Fruit fly (Drosophila melanogaster) whole organism, embryonic: ENCODE measurements around the gene Rpn9.

Experiments used
- Atf3 ChIP-seq: fragments of 200-800 bp; sonication (Bioruptor generic); optimal IDR thresholded peaks from 3 replicates; lab custom pipeline; 2016; ENCODE audit warnings: missing biosample characterization, missing genetic modification characterization
- B-H1 ChIP-seq: fragments of 200-800 bp; sonication (Bioruptor generic); IDR thresholded peaks from 3 replicates; pipeline ENCODE4 v1.3.6; 2022; ENCODE audit warnings: missing biosample characterization, missing genetic modification characterization
- B-H2 ChIP-seq: fragments of 200-800 bp; sonication (Bioruptor generic); optimal IDR thresholded peaks from 2 replicates; lab custom pipeline; 2018; ENCODE audit warnings: missing biosample characterization, mild to moderate bottlenecking, missing genetic modification characterization
- Bdp1 ChIP-seq: fragments of 200-800 bp; sonication (Bioruptor generic); optimal IDR thresholded peaks from 3 replicates; lab custom pipeline; 2016; ENCODE audit warnings: missing biosample characterization, missing genetic modification characterization
- CG10147 ChIP-seq: fragments of 200-800 bp; sonication (Bioruptor generic); optimal IDR thresholded peaks from 2 replicates; lab custom pipeline; 2019; ENCODE audit warnings: missing biosample characterization, mild to moderate bottlenecking, missing genetic modification characterization, moderate library complexity
- CG10979 ChIP-seq: fragments of 200-800 bp; sonication (Bioruptor generic); optimal IDR thresholded peaks from 2 replicates; lab custom pipeline; 2018; ENCODE audit warnings: missing biosample characterization, mild to moderate bottlenecking, missing genetic modification characterization, moderate library complexity
- CG11398 ChIP-seq: fragments of 200-800 bp; sonication (Bioruptor generic); optimal IDR thresholded peaks from 2 replicates; lab custom pipeline; 2016; ENCODE audit warnings: missing biosample characterization, missing genetic modification characterization
- CG12071 ChIP-seq: fragments of 200-800 bp; sonication (Bioruptor generic); optimal IDR thresholded peaks from 3 replicates; lab custom pipeline; 2018; ENCODE audit warnings: missing biosample characterization, mild to moderate bottlenecking, missing genetic modification characterization
- CG12236 ChIP-seq: fragments of 200-800 bp; sonication (Bioruptor generic); optimal IDR thresholded peaks from 2 replicates; lab custom pipeline; 2016; ENCODE audit warnings: missing biosample characterization, missing genetic modification characterization
- CG12744 ChIP-seq: fragments of 200-800 bp; sonication (Bioruptor generic); optimal IDR thresholded peaks from 2 replicates; lab custom pipeline; 2016; ENCODE audit warnings: missing biosample characterization, missing genetic modification characterization
- CG14014 ChIP-seq: fragments of 200-800 bp; sonication (Bioruptor generic); IDR thresholded peaks from 2 replicates; pipeline ENCODE4 v1.3.6; 2022; ENCODE audit warnings: missing biosample characterization, missing genetic modification characterization
- CG18764 ChIP-seq: fragments of 200-800 bp; sonication (Bioruptor generic); optimal IDR thresholded peaks from 3 replicates; lab custom pipeline; 2016; ENCODE audit warnings: missing biosample characterization, missing genetic modification characterization
- CG2678 ChIP-seq: fragments of 200-800 bp; sonication (Bioruptor generic); optimal IDR thresholded peaks from 3 replicates; lab custom pipeline; 2019; ENCODE audit warnings: missing biosample characterization, mild to moderate bottlenecking, missing genetic modification characterization, moderate library complexity
- CG31388 ChIP-seq: fragments of 200-800 bp; sonication (Bioruptor generic); optimal IDR thresholded peaks from 2 replicates; lab custom pipeline; 2016; ENCODE audit warnings: missing biosample characterization, missing genetic modification characterization
- CG31441 ChIP-seq: fragments of 200-800 bp; sonication (Bioruptor generic); IDR thresholded peaks from 2 replicates; pipeline ENCODE4 v1.3.6; 2022; ENCODE audit warnings: missing biosample characterization, missing genetic modification characterization
- CG4328 ChIP-seq: fragments of 200-800 bp; sonication (Bioruptor generic); optimal IDR thresholded peaks from 3 replicates; lab custom pipeline; 2017; ENCODE audit warnings: missing biosample characterization, missing genetic modification reagents, missing genetic modification characterization
- CG4360 ChIP-seq: fragments of 200-800 bp; sonication (Bioruptor generic); IDR thresholded peaks from 2 replicates; pipeline ENCODE4 v1.3.6; 2022; ENCODE audit warnings: missing biosample characterization, missing genetic modification characterization
- CG43689 ChIP-seq: fragments of 200-800 bp; sonication (Bioruptor generic); IDR thresholded peaks from 2 replicates; pipeline ENCODE4 v1.3.6; 2022; ENCODE audit warnings: missing biosample characterization, missing genetic modification characterization
- CG7963 ChIP-seq: fragments of 200-800 bp; sonication (Bioruptor generic); IDR thresholded peaks from 3 replicates; pipeline ENCODE4 v1.3.6; 2022; ENCODE audit warnings: missing biosample characterization, missing genetic modification characterization; ENCODE audit not compliant: partially characterized antibody
- CG9876 ChIP-seq: fragments of 200-800 bp; sonication (Bioruptor generic); optimal IDR thresholded peaks from 2 replicates; lab custom pipeline; 2016; ENCODE audit warnings: missing biosample characterization, missing genetic modification characterization
- CTCF ChIP-seq: fragments of 200-800 bp; sonication (Bioruptor generic); optimal IDR thresholded peaks from 2 replicates; lab custom pipeline; 2017; ENCODE audit warnings: missing biosample characterization, mild to moderate bottlenecking, missing genetic modification characterization, moderate library complexity
- D ChIP-seq, 2 experiments: fragments of 200-800 bp in 1 of 2; fragments of >200 bp in 1 of 2; sonication (Bioruptor generic) in 1 of 2; optimal IDR thresholded peaks; 2 replicates in 1 of 2; 3 replicates in 1 of 2; lab custom pipeline; 2017; ENCODE audit warnings: mild to moderate bottlenecking in 1 of 2, missing biosample characterization in 1 of 2, missing genetic modification characterization in 1 of 2, missing genetic modification reagents in 1 of 2
- E2f2 ChIP-seq: fragments of 200-800 bp; sonication (Bioruptor generic); IDR thresholded peaks from 2 replicates; pipeline ENCODE4 v1.3.6; 2022; ENCODE audit warnings: missing biosample characterization, missing genetic modification characterization
- HHEX ChIP-seq: fragments of 200-800 bp; sonication (Bioruptor generic); optimal IDR thresholded peaks from 3 replicates; lab custom pipeline; 2017; ENCODE audit warnings: missing biosample characterization, mild to moderate bottlenecking, missing genetic modification characterization, missing genetic modification reagents
- Hmx ChIP-seq: fragments of 200-800 bp; sonication (Bioruptor generic); optimal IDR thresholded peaks from 2 replicates; lab custom pipeline; 2016; ENCODE audit warnings: missing biosample characterization, missing genetic modification characterization
- Hr3 ChIP-seq: fragments of 200-800 bp; sonication (Bioruptor generic); optimal IDR thresholded peaks from 3 replicates; lab custom pipeline; 2016; ENCODE audit warnings: missing biosample characterization, missing genetic modification characterization
- Med ChIP-seq: fragments of 200-800 bp; sonication (Bioruptor generic); peaks from one replicate; lab custom pipeline; 2016; ENCODE audit warnings: missing biosample characterization, missing genetic modification characterization, mild to moderate bottlenecking, inconsistent platforms, moderate library complexity
- NK7.1 ChIP-seq: fragments of 200-800 bp; sonication (Bioruptor generic); optimal IDR thresholded peaks from 3 replicates; lab custom pipeline; 2016; ENCODE audit warnings: missing biosample characterization, missing genetic modification characterization
- Opbp ChIP-seq: fragments of 200-800 bp; sonication (Bioruptor generic); IDR thresholded peaks from 3 replicates; pipeline ENCODE4 v1.3.6; 2022; ENCODE audit warnings: missing biosample characterization, missing genetic modification characterization; ENCODE audit not compliant: partially characterized antibody
- Optix ChIP-seq: fragments of 200-800 bp; sonication (Bioruptor generic); IDR thresholded peaks from 3 replicates; pipeline ENCODE4 v1.3.6; 2022; ENCODE audit warnings: missing biosample characterization, missing genetic modification characterization
- Rfx ChIP-seq: fragments of 200-800 bp; sonication (Bioruptor generic); IDR thresholded peaks from 2 replicates; pipeline ENCODE4 v1.3.6; 2022; ENCODE audit warnings: missing biosample characterization, missing genetic modification characterization
- Sry-β ChIP-seq: fragments of 200-800 bp; sonication (Bioruptor generic); optimal IDR thresholded peaks from 2 replicates; lab custom pipeline; 2018; ENCODE audit warnings: missing biosample characterization, mild to moderate bottlenecking, missing genetic modification characterization, moderate library complexity
- Xbp1 ChIP-seq: fragments of 200-800 bp; sonication (Bioruptor generic); optimal IDR thresholded peaks from 3 replicates; lab custom pipeline; 2016; ENCODE audit warnings: missing biosample characterization, mild to moderate bottlenecking, missing genetic modification characterization
- abd-A ChIP-seq: fragments of 200-800 bp; sonication (Bioruptor generic); optimal IDR thresholded peaks from 3 replicates; lab custom pipeline; 2019; ENCODE audit warnings: missing biosample characterization, mild to moderate bottlenecking, missing genetic modification characterization, moderate library complexity
- ac ChIP-seq: fragments of 200-800 bp; sonication (Bioruptor generic); optimal IDR thresholded peaks from 3 replicates; lab custom pipeline; 2017; ENCODE audit warnings: missing biosample characterization, mild to moderate bottlenecking, missing genetic modification characterization
- chm ChIP-seq: fragments of 200-800 bp; sonication (Bioruptor generic); IDR thresholded peaks from 2 replicates; pipeline ENCODE4 v1.3.6; 2022; ENCODE audit warnings: missing biosample characterization, missing genetic modification characterization
- dan ChIP-seq: fragments of 200-800 bp; sonication (Bioruptor generic); IDR thresholded peaks from 2 replicates; pipeline ENCODE4 v1.3.6; 2022; ENCODE audit warnings: missing biosample characterization, missing genetic modification characterization
- dmrt99B ChIP-seq: fragments of 200-800 bp; sonication (Bioruptor generic); optimal IDR thresholded peaks from 2 replicates; lab custom pipeline; 2018; ENCODE audit warnings: missing biosample characterization, mild to moderate bottlenecking, missing genetic modification characterization, moderate library complexity
- en ChIP-seq: fragments of 200-800 bp; sonication (Bioruptor generic); optimal IDR thresholded peaks from 2 replicates; lab custom pipeline; 2016; ENCODE audit warnings: missing biosample characterization, missing genetic modification characterization
- ham ChIP-seq: fragments of 200-800 bp; sonication (Bioruptor generic); IDR thresholded peaks from 2 replicates; pipeline ENCODE4 v1.3.6; 2022; ENCODE audit warnings: missing biosample characterization, missing genetic modification characterization
- hb ChIP-seq: fragments of 200-800 bp; sonication (Bioruptor generic); IDR thresholded peaks from 3 replicates; pipeline ENCODE4 v1.3.6; 2022; ENCODE audit warnings: missing biosample characterization, missing genetic modification characterization; ENCODE audit not compliant: partially characterized antibody
- ind ChIP-seq: fragments of 200-800 bp; sonication (Bioruptor generic); optimal IDR thresholded peaks from 3 replicates; lab custom pipeline; 2016; ENCODE audit warnings: missing biosample characterization, missing genetic modification characterization
- kay ChIP-seq: fragments of 200-800 bp; sonication (Bioruptor generic); optimal IDR thresholded peaks from 2 replicates; lab custom pipeline; 2016; ENCODE audit warnings: missing biosample characterization, missing genetic modification characterization
- lilli ChIP-seq: fragments of 200-800 bp; sonication (Bioruptor generic); optimal IDR thresholded peaks from 3 replicates; lab custom pipeline; 2016; ENCODE audit warnings: missing biosample characterization, missing genetic modification characterization
- nau ChIP-seq: fragments of 200-800 bp; sonication (Bioruptor generic); optimal IDR thresholded peaks from 3 replicates; lab custom pipeline; 2017; ENCODE audit warnings: missing biosample characterization, mild to moderate bottlenecking, missing genetic modification characterization, missing genetic modification reagents
- p53 ChIP-seq: fragments of 200-800 bp; sonication (Bioruptor generic); optimal IDR thresholded peaks from 2 replicates; lab custom pipeline; 2016; ENCODE audit warnings: missing biosample characterization, missing genetic modification characterization
- prd ChIP-seq, 3 experiments: fragments of >200 bp in 2 of 3; fragments of 200-800 bp in 1 of 3; sonication (Bioruptor generic) in 1 of 3; optimal IDR thresholded peaks in 2 of 3; IDR thresholded peaks in 1 of 3; 2 replicates in 2 of 3; 3 replicates in 1 of 3; pipeline versions ENCODE4 v1.3.6 to Lab custom; 2017 to 2022; ENCODE audit warnings: missing biosample characterization in 1 of 3, missing genetic modification characterization in 1 of 3
- repo ChIP-seq: fragments of 200-800 bp; sonication (Bioruptor generic); optimal IDR thresholded peaks from 2 replicates; lab custom pipeline; 2016; ENCODE audit warnings: missing biosample characterization, missing genetic modification characterization
- slou ChIP-seq: fragments of 200-800 bp; sonication (Bioruptor generic); optimal IDR thresholded peaks from 3 replicates; lab custom pipeline; 2016; ENCODE audit warnings: missing biosample characterization, missing genetic modification characterization
- sob ChIP-seq: fragments of 200-800 bp; sonication (Bioruptor generic); IDR thresholded peaks from 2 replicates; pipeline ENCODE4 v1.3.6; 2022; ENCODE audit warnings: missing biosample characterization, missing genetic modification characterization
- tgo ChIP-seq: fragments of 200-800 bp; sonication (Bioruptor generic); IDR thresholded peaks from 3 replicates; pipeline ENCODE4 v1.3.6; 2022; ENCODE audit warnings: missing biosample characterization, missing genetic modification characterization

Rpn9 gene

dm6 chr3R:23781466-23781935, 48.2 kb upstream of the Rpn9 start, which contains the start of the genes Nup98-96 and mbc (continued):
- TF ChIP-seq E2f2 (GFP tag; lab: Robert Waterston, UW) (peak; percentile 63), CG11398 (GFP tag; lab: Kevin White, UChicago) (peak; percentile 69), chm (GFP tag; lab: Robert Waterston, UW) (peak; percentile 86), p53 (GFP tag; lab: Kevin White, UChicago) (peak; percentile 91), CG14014 (GFP tag; lab: Robert Waterston, UW) (peak; percentile 86), CG12236 (GFP tag; lab: Kevin White, UChicago) (peak; percentile 84), CG12744 (GFP tag; lab: Kevin White, UChicago) (peak; percentile 76), B-H2 (GFP tag; lab: Kevin White, UChicago) (peak; percentile 54), CG31388 (GFP tag; lab: Kevin White, UChicago) (peak; percentile 82), Xbp1 (GFP tag; lab: Kevin White, UChicago) (peak; percentile 93), abd-A (tag; lab: Kevin White, UChicago) (no peak), prd (optimal IDR thresholded peaks at IDR 0.05; lab: Kevin White, UChicago) (no peak), prd (GFP tag; IDR thresholded peaks at IDR 0.05; lab: Robert Waterston, UW) (peak; percentile 92), sob (GFP tag; lab: Robert Waterston, UW) (peak; percentile 82), B-H1 (GFP tag; lab: Robert Waterston, UW) (peak; percentile 63), lilli (peak; percentile 94), CG31441 (GFP tag; lab: Robert Waterston, UW) (peak; percentile 73), CG10147 (GFP tag; lab: Kevin White, UChicago) (peak; percentile 72), CG4360 (GFP tag; lab: Robert Waterston, UW) (peak; percentile 10; the same call in 1 of the 2 replicates), ham (GFP tag; lab: Robert Waterston, UW) (peak; percentile 46; the same call in 1 of the 2 replicates), tgo (GFP tag; lab: Robert Waterston, UW) (peak; percentile 83), Hmx (GFP tag; lab: Kevin White, UChicago) (no peak), CG7963 (GFP tag; lab: Robert Waterston, UW) (no peak), hb (no peak), CG10979 (peak; percentile 71), Optix (GFP tag; lab: Robert Waterston, UW) (peak; percentile 87), CG2678 (peak; percentile 85), Opbp (GFP tag; lab: Robert Waterston, UW) (0 out of 3 replicates have a peak, but pooled peaks have one; percentile 33), ac (no peak), CG43689 (GFP tag; lab: Robert Waterston, UW) (no peak), CG18764 (peak; percentile 73), Bdp1 (GFP tag; lab: Kevin White, UChicago) (peak; percentile 79), dmrt99B (tag; lab: Kevin White, UChicago) (peak; percentile 75), repo (GFP tag; lab: Kevin White, UChicago) (peak; percentile 81), Sry-β (peak; percentile 60), slou (peak; percentile 45), CG4328 (GFP tag; lab: Kevin White, UChicago) (peak; percentile 69), Hr3 (peak; percentile 90), D (optimal IDR thresholded peaks at IDR 0.05; lab: Kevin White, UChicago) (peak; percentile 73), D (GFP tag; optimal IDR thresholded peaks at IDR 0.05; lab: Kevin White, UChicago) (peak; percentile 61), ind (GFP tag; lab: Kevin White, UChicago) (peak; percentile 89), CG12071 (GFP tag; lab: Kevin White, UChicago) (peak; percentile 17), CG9876 (GFP tag; lab: Kevin White, UChicago) (peak; percentile 91), Med (GFP tag; lab: Kevin White, UChicago) (peak; percentile 98), CTCF (GFP tag; lab: Kevin White, UChicago) (peak; percentile 47), NK7.1 (GFP tag; lab: Kevin White, UChicago) (peak; percentile 67), kay (peak; percentile 71), dan (GFP tag; lab: Robert Waterston, UW) (peak; percentile 54), Rfx (GFP tag; lab: Robert Waterston, UW) (peak; percentile 91), HHEX (GFP tag; lab: Kevin White, UChicago) (peak; percentile 54), Atf3 (GFP tag; lab: Kevin White, UChicago) (peak; percentile 89), nau (GFP tag; lab: Kevin White, UChicago) (no peak), en (GFP tag; lab: Kevin White, UChicago) (peak; percentile 73)
